Worm (Caenorhabditis elegans) whole organism, late embryonic: ENCODE data around the gene srg-9.

Source experiments
- C08G9.2 ChIP-seq: sonication (generic microtip); optimal IDR thresholded peaks from 2 replicates; lab custom pipeline; 2016; ENCODE audit warnings: mild to moderate bottlenecking, missing genetic modification characterization, moderate library complexity, missing compliant biosample characterization
- F13H6.1 ChIP-seq: sonication (generic microtip); optimal IDR thresholded peaks from 2 replicates; lab custom pipeline; 2016; ENCODE audit warnings: missing genetic modification characterization, missing compliant biosample characterization
- Y22D7AL.16 ChIP-seq: sonication (generic microtip); optimal IDR thresholded peaks from 2 replicates; lab custom pipeline; 2016; ENCODE audit warnings: missing genetic modification characterization, missing compliant biosample characterization
- ahr-1 ChIP-seq: sonication (generic microtip); optimal IDR thresholded peaks from 2 replicates; lab custom pipeline; 2016; ENCODE audit warnings: missing genetic modification characterization, missing compliant biosample characterization
- ceh-14 ChIP-seq: sonication (generic microtip); optimal IDR thresholded peaks from 2 replicates; lab custom pipeline; 2016; ENCODE audit warnings: missing genotype, missing genetic modification characterization, missing compliant biosample characterization
- ceh-22 ChIP-seq: sonication (generic microtip); optimal IDR thresholded peaks from 2 replicates; lab custom pipeline; 2017; ENCODE audit warnings: missing biosample characterization, missing genetic modification characterization
- ceh-31 ChIP-seq: sonication (generic microtip); optimal IDR thresholded peaks from 2 replicates; lab custom pipeline; 2016; ENCODE audit warnings: missing genetic modification characterization, missing compliant biosample characterization
- ceh-45 ChIP-seq: fragments of 200-800 bp; sonication (Bioruptor generic); IDR thresholded peaks from 2 replicates; pipeline ENCODE4 v1.3.6; 2022; ENCODE audit warnings: missing genetic modification reagents, missing genetic modification characterization, missing compliant biosample characterization
- ceh-48 ChIP-seq: sonication (generic microtip); optimal IDR thresholded peaks from 2 replicates; lab custom pipeline; 2016; ENCODE audit warnings: missing genetic modification characterization, inconsistent platforms, missing compliant biosample characterization
- che-1 ChIP-seq: sonication (generic microtip); optimal IDR thresholded peaks from 2 replicates; lab custom pipeline; 2016; ENCODE audit warnings: mild to moderate bottlenecking, missing genetic modification characterization, missing compliant biosample characterization
- dmd-4 ChIP-seq: sonication (generic microtip); optimal IDR thresholded peaks from 2 replicates; lab custom pipeline; 2016; ENCODE audit warnings: borderline replicate concordance, missing genetic modification characterization, missing compliant biosample characterization
- dve-1 ChIP-seq: sonication (generic microtip); optimal IDR thresholded peaks from 2 replicates; lab custom pipeline; 2017; ENCODE audit warnings: antibody characterized with exemption, mild to moderate bottlenecking, missing genetic modification characterization, missing compliant biosample characterization
- ets-4 ChIP-seq: sonication (generic microtip); optimal IDR thresholded peaks from 2 replicates; lab custom pipeline; 2016; ENCODE audit warnings: missing genetic modification characterization, missing compliant biosample characterization
- eyg-1 ChIP-seq: sonication (generic microtip); optimal IDR thresholded peaks from 2 replicates; lab custom pipeline; 2016; ENCODE audit warnings: missing genotype, missing genetic modification characterization, missing compliant biosample characterization
- fax-1 ChIP-seq: sonication (generic microtip); optimal IDR thresholded peaks from 2 replicates; lab custom pipeline; 2016; ENCODE audit warnings: missing genotype, missing genetic modification characterization, missing compliant biosample characterization
- fkh-10 ChIP-seq: fragments of 150-350 bp; optimal IDR thresholded peaks from 2 replicates; lab custom pipeline; 2014; ENCODE audit warnings: missing biosample characterization, missing genetic modification reagents, missing genetic modification characterization
- fkh-6 ChIP-seq: sonication (generic microtip); optimal IDR thresholded peaks from 2 replicates; lab custom pipeline; 2016; ENCODE audit warnings: missing genetic modification characterization, missing compliant biosample characterization
- gmeb-2 ChIP-seq: sonication (generic microtip); optimal IDR thresholded peaks from 2 replicates; lab custom pipeline; 2016; ENCODE audit warnings: missing genetic modification characterization, inconsistent platforms, missing compliant biosample characterization
- hlh-13 ChIP-seq: fragments of 200-800 bp; sonication (Bioruptor generic); optimal IDR thresholded peaks from 2 replicates; lab custom pipeline; 2018; ENCODE audit warnings: mild to moderate bottlenecking, missing genetic modification characterization, missing compliant biosample characterization
- hlh-15 ChIP-seq: sonication (generic microtip); optimal IDR thresholded peaks from 2 replicates; lab custom pipeline; 2016; ENCODE audit warnings: missing genetic modification characterization, missing compliant biosample characterization
- hlh-8 ChIP-seq: sonication (generic microtip); optimal IDR thresholded peaks from 2 replicates; lab custom pipeline; 2016; ENCODE audit warnings: missing genotype, missing genetic modification characterization, missing compliant biosample characterization
- mec-3 ChIP-seq: sonication (generic microtip); optimal IDR thresholded peaks from 2 replicates; lab custom pipeline; 2016; ENCODE audit warnings: borderline replicate concordance, missing genetic modification characterization, missing compliant biosample characterization
- nfya-1 ChIP-seq: sonication (generic microtip); optimal IDR thresholded peaks from 2 replicates; lab custom pipeline; 2017; ENCODE audit warnings: missing genetic modification characterization, mild to moderate bottlenecking, missing compliant biosample characterization, antibody characterized with exemption, moderate library complexity
- nhr-11 ChIP-seq: fragments of 150-350 bp; optimal IDR thresholded peaks from 2 replicates; lab custom pipeline; 2014; ENCODE audit warnings: missing biosample characterization, missing genetic modification characterization
- npax-4 ChIP-seq: sonication (generic microtip); optimal IDR thresholded peaks from 2 replicates; lab custom pipeline; 2016; ENCODE audit warnings: missing genetic modification characterization, missing compliant biosample characterization
- odd-2 ChIP-seq: sonication (generic microtip); optimal IDR thresholded peaks from 2 replicates; lab custom pipeline; 2017; ENCODE audit warnings: antibody characterized with exemption, mild to moderate bottlenecking, missing genetic modification characterization, missing compliant biosample characterization
- pros-1 ChIP-seq: fragments of 150-350 bp; optimal IDR thresholded peaks from 2 replicates; lab custom pipeline; 2014; ENCODE audit warnings: missing biosample characterization, missing genetic modification reagents, missing genetic modification characterization
- sox-2 ChIP-seq: fragments of 200-800 bp; sonication (Bioruptor generic); IDR thresholded peaks from 2 replicates; pipeline ENCODE4 v1.3.6; 2022; ENCODE audit warnings: missing genetic modification reagents, missing genetic modification characterization, missing compliant biosample characterization
- syd-9 ChIP-seq: sonication (generic microtip); optimal IDR thresholded peaks from 2 replicates; lab custom pipeline; 2016; ENCODE audit warnings: mild to moderate bottlenecking, missing genetic modification characterization, moderate library complexity, missing compliant biosample characterization
- tbx-2 ChIP-seq: sonication (generic microtip); optimal IDR thresholded peaks from 2 replicates; lab custom pipeline; 2016; ENCODE audit warnings: missing genetic modification characterization, missing compliant biosample characterization
- ttx-3 ChIP-seq: sonication (generic microtip); optimal IDR thresholded peaks from 2 replicates; lab custom pipeline; 2016; ENCODE audit warnings: missing genetic modification reagents, missing genetic modification characterization, missing compliant biosample characterization
- unc-3 ChIP-seq, 2 experiments: fragments of 200-800 bp in 1 of 2; sonication (Bioruptor generic) in 1 of 2; sonication (generic microtip) in 1 of 2; conservative IDR thresholded peaks in 1 of 2; optimal IDR thresholded peaks in 1 of 2; 2 replicates each; pipeline versions ENCODE4 v1.3.6 to Lab custom; 2016 to 2022; ENCODE audit warnings: missing compliant biosample characterization in 2 of 2, missing genetic modification characterization in 2 of 2, missing genetic modification reagents in 1 of 2
- unc-86 ChIP-seq: sonication (generic microtip); optimal IDR thresholded peaks from 2 replicates; lab custom pipeline; 2016; ENCODE audit warnings: missing genetic modification characterization, missing compliant biosample characterization

The srg-9 gene

ce11 chrIII:6303114-6303647 lies 46.6 kb upstream of the srg-9 start, which contains the start of gene F47D12.9 (continued):
- TF ChIP-seq ceh-31 (peak; percentile 58), mec-3 (tag; lab: Kevin White, UChicago) (no peak), sox-2 (peak; percentile 25; the same call in 1 of the 2 replicates), gmeb-2 (no peak), fax-1 (no peak), syd-9 (no peak)

- TF ChIP-seq nfya-1 (tag; lab: Kevin White, UChicago): peak; percentile 23
These were observed 45.1 kb upstream of the srg-9 start for ce11 chrIII:6301685-6302084.

ce11 chrIII:6300297-6300696 lies 43.7 kb upstream of the srg-9 start:
- TF ChIP-seq ceh-14 (tag; lab: Kevin White, UChicago): no peak

ce11 chrIII:6298131-6298530 lies 41.6 kb upstream of the srg-9 start, which contains the start of gene F47D12.3:
Gene F47D12.3, plus strand, starts transcription at chrIII:6298461.
- TF ChIP-seq eyg-1: no peak
- no peak for TF ChIP-seq ceh-45 (GFP tag; lab: Robert Waterston, UW)
- no peak for TF ChIP-seq fkh-10 (GFP tag; lab: Kevin White, UChicago)
- no peak for TF ChIP-seq ahr-1
- TF ChIP-seq F13H6.1 (tag; lab: Kevin White, UChicago): no peak
- TF ChIP-seq mec-3 (tag; lab: Kevin White, UChicago): no peak
- no peak for TF ChIP-seq tbx-2 (tag; lab: Kevin White, UChicago)
- TF ChIP-seq ceh-22 (tag; lab: Kevin White, UChicago): no peak
- no peak for TF ChIP-seq hlh-15
- TF ChIP-seq ttx-3 (tag; lab: Kevin White, UChicago): no peak
- TF ChIP-seq pros-1 (tag; lab: Kevin White, UChicago): no peak
- TF ChIP-seq hlh-8 (tag; lab: Kevin White, UChicago): no peak
- no peak for TF ChIP-seq hlh-13 (GFP tag; lab: Kevin White, UChicago)
- TF ChIP-seq ets-4: no peak
- no peak for TF ChIP-seq dmd-4 (tag; lab: Kevin White, UChicago)
- no peak for TF ChIP-seq dve-1 (tag; lab: Kevin White, UChicago)
- no peak for TF ChIP-seq unc-86 (tag; lab: Kevin White, UChicago)

- no peak for TF ChIP-seq Y22D7AL.16
- TF ChIP-seq unc-3 (GFP tag; conservative IDR thresholded peaks at IDR 0.05; lab: Robert Waterston, UW): no peak
- no peak for TF ChIP-seq unc-3 (tag; optimal IDR thresholded peaks at IDR 0.05; lab: Kevin White, UChicago)
- TF ChIP-seq C08G9.2 (tag; lab: Kevin White, UChicago): no peak
- TF ChIP-seq odd-2 (tag; lab: Kevin White, UChicago): no peak
- no peak for TF ChIP-seq nhr-11 (tag; lab: Kevin White, UChicago)
- TF ChIP-seq hlh-8 (tag; lab: Kevin White, UChicago): no peak
- no peak for TF ChIP-seq che-1 (tag; lab: Kevin White, UChicago)
- no peak for TF ChIP-seq ceh-48
- TF ChIP-seq ceh-22 (tag; lab: Kevin White, UChicago): no peak
- no peak for TF ChIP-seq gmeb-2
- TF ChIP-seq ceh-14 (tag; lab: Kevin White, UChicago): no peak
- TF ChIP-seq fkh-6 (tag; lab: Kevin White, UChicago): no peak
- no peak for TF ChIP-seq tbx-2 (tag; lab: Kevin White, UChicago)
- no peak for TF ChIP-seq hlh-15
- no peak for TF ChIP-seq npax-4 (tag; lab: Kevin White, UChicago)
These were observed 41.0 kb upstream of the srg-9 start for ce11 chrIII:6297599-6297998.
